Fruit fly (Drosophila melanogaster): ENCODE measurements around the gene CG31343.

DNA sequence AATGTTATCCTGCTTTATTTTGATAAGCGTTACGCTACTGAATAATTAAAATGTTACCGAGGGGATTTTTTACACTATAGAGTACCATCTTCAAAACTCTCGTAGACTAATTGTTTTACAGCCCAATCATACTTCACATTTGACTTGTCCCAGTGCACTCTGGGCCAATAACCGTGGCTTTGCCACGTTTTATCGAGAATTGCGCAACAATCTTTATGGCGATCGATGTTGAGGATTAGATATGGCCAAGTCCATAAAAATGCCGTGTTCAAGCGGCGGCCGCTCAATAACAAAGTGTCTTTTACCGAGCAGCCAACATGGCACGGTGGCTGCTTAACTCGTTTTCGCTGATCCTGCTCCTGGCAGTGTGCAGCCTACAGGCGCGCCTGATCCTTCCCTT, at the start of gene CG31343:
- TF ChIP-seq CG10669 (GFP tag; optimal IDR thresholded peaks at IDR 0.05) (no peak), fkh (GFP tag; optimal IDR thresholded peaks at IDR 0.05) (no peak), CG11762 (GFP tag; optimal IDR thresholded peaks at IDR 0.05; ENCODE audit: insufficient read depth) (no peak), dsx (GFP tag; optimal IDR thresholded peaks at IDR 0.05; ENCODE audit: poor library complexity, severe bottlenecking) (no peak), CG16779 (tag; optimal IDR thresholded peaks at IDR 0.05) (no peak), Sox102F (GFP tag; optimal IDR thresholded peaks at IDR 0.05) (no peak), CG6792 (GFP tag; optimal IDR thresholded peaks at IDR 0.05) (no peak), CG34406 (GFP tag; optimal IDR thresholded peaks at IDR 0.05) (no peak), net (GFP tag; optimal IDR thresholded peaks at IDR 0.05) (no peak), CG1621 (tag; optimal IDR thresholded peaks at IDR 0.05) (no peak)

Data from whole organism, prepupa.